Worm (Caenorhabditis elegans): ENCODE data around the gene Y110A2AL.9.

Gene Y110A2AL.9

DNA sequence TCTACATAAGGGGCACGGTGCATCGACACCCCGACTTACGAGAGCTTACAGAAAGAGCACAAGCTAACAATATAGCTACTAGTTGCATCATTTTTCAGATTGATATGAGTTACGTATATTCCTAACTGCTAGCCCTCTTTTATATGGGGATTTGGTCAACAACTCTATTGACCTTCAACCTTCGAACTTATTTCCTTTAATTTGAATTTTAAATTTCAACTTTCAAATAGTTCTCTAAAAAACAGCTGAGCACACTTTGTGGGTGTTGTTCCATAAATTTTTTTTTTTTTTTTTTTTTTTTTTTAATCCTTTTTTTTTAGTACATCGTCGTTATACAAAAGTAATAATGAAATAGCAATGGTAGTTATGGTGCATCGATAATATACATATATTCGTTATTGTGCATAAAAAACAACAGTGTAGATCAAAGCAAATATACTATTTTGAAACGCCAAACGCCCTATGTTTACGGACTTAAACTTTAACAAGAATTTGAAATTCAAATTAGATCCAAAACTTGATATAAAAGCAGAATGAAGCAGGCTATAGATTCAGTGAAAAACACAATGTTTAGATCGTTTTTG is at the start of gene Y110A2AL.9, which contains the start of gene Y110A2AL.3:
Y110A2AL.9 (minus strand) TSS at position 101 of the 584 bp plus-strand sequence.
Y110A2AL.3 (plus strand) TSS at position 534 of the 584 bp plus-strand sequence.
- TF ChIP-seq ztf-25 (GFP tag; IDR thresholded peaks at IDR 0.05) (no peak), rcor-1 (GFP tag; IDR thresholded peaks at IDR 0.05) (no peak), cebp-1 (GFP tag; IDR thresholded peaks at IDR 0.05) (no peak), cebp-1 (tag; optimal IDR thresholded peaks at IDR 0.05) (no peak), rec-8 (tag; optimal IDR thresholded peaks at IDR 0.05) (no peak), efl-1 (GFP tag; optimal IDR thresholded peaks at IDR 0.05) (no peak), ceh-79 (tag; optimal IDR thresholded peaks at IDR 0.05) (no peak), egl-44 (GFP tag; IDR thresholded peaks at IDR 0.05) (no peak), F37B4.10 (GFP tag; IDR thresholded peaks at IDR 0.05) (no peak), repo-1 (tag; optimal IDR thresholded peaks at IDR 0.05) (no peak), ekl-4 (GFP tag; IDR thresholded peaks at IDR 0.05) (no peak), F23B12.7 (tag; optimal IDR thresholded peaks at IDR 0.05; ENCODE audit: insufficient read depth) (no peak), Y53F4B.3 (GFP tag; IDR thresholded peaks at IDR 0.05) (no peak), T26A5.8 (tag; optimal IDR thresholded peaks at IDR 0.05) (no peak), hmg-20 (GFP tag; IDR thresholded peaks at IDR 0.05) (no peak), K12H6.12 (tag; optimal IDR thresholded peaks at IDR 0.05) (no peak), madf-3 (GFP tag; IDR thresholded peaks at IDR 0.05) (no peak), aptf-3 (GFP tag; IDR thresholded peaks at IDR 0.05) (no peak), tbp1 (GFP tag; optimal IDR thresholded peaks at IDR 0.05) (no peak), zim-3 (tag; optimal IDR thresholded peaks at IDR 0.05) (no peak)

DNA sequence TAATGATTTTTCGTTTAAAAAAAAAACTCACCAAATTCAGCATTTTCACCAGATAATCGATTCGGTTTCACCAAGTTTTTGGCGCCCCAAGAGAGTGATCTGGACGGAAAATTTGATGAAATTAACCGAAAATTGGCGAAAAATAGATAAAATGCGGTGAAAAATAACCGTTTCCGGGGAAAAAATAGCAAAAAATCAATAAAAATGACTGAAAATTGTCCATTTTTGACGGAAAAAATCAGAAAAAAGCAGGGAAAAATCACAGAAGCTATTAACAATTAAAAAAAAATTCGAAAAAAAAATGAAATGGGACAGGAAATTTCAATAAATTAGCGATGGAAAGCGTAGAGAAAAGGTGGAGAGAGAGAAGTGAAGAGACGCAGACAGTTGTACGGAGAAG is 47.1 kb upstream of the Y110A2AL.9 start, which contains the start of gene ubc-15:
ubc-15 (minus strand) TSS at position 101 of the 400 bp plus-strand sequence.
- TF ChIP-seq atf-7 (tag; optimal IDR thresholded peaks at IDR 0.05) = peak; percentile 37
- peak; percentile 15; the same call in 1 of the 2 replicates for TF ChIP-seq hmg-1.2 (GFP tag; IDR thresholded peaks at IDR 0.05)
- no peak for TF ChIP-seq dpl-1 (GFP tag; optimal IDR thresholded peaks at IDR 0.05)
- TF ChIP-seq snpc-1.3 (tag; optimal IDR thresholded peaks at IDR 0.05; ENCODE audit: insufficient read depth) = no peak

DNA sequence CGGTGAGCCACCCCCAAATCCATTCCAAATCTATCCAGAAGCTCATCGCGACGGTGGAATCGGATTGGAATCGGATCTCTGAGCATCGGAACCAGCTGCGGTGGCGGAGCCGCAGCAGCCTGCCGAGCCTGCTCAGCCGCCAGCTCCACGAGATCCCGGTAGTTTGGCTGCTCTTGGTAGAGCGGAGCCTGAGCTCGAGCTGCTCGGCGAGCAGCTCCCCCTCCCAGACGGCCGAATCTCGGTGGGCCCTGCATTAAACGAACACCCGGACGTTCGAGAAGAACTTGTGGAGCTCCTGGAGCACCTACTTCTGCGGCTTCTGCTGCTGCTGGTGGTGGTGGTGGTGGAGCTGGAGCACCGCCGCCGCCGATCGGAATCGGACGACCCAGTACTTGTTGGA is 37.3 kb upstream of the Y110A2AL.9 start:
- no peak for TF ChIP-seq efl-1 (GFP tag; optimal IDR thresholded peaks at IDR 0.05)
- TF ChIP-seq zfh-2 (GFP tag; conservative IDR thresholded peaks at IDR 0.05) = peak; percentile 78; the same call in 1 of the 2 replicates
- TF ChIP-seq egrh-3 (GFP tag; IDR thresholded peaks at IDR 0.05) = peak; percentile 97
- no peak for TF ChIP-seq tbx-9 (tag; optimal IDR thresholded peaks at IDR 0.05; ENCODE audit: borderline replicate concordance)
- TF ChIP-seq F49E8.2 (tag; optimal IDR thresholded peaks at IDR 0.05; ENCODE audit: insufficient read depth) = no peak
- TF ChIP-seq ztf-6 (GFP tag; IDR thresholded peaks at IDR 0.05) = no peak

DNA sequence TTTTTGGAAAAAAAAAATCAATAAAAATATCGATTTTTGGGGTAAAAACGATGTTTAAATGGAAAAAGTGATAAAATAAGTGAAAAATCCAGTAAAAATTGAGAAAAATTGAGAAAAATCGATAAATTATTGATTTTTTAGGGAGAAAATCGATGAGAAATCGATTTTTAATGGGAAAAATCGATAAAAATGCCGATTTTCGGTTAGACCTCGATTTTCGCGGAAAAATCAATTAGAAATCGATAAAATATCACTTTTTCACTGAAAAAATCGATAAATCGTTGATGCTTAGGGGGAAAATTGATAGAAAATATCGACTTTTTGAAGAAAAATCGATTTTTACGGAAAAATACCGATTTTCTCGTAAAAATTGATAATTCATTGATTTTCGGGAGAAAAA is 34.7 kb upstream of the Y110A2AL.9 start:
- no peak for TF ChIP-seq nfya-2 (GFP tag; IDR thresholded peaks at IDR 0.05)
- no peak for TF ChIP-seq ceh-79 (tag; optimal IDR thresholded peaks at IDR 0.05)
- no peak for TF ChIP-seq dpff-1 (tag; optimal IDR thresholded peaks at IDR 0.05)

DNA sequence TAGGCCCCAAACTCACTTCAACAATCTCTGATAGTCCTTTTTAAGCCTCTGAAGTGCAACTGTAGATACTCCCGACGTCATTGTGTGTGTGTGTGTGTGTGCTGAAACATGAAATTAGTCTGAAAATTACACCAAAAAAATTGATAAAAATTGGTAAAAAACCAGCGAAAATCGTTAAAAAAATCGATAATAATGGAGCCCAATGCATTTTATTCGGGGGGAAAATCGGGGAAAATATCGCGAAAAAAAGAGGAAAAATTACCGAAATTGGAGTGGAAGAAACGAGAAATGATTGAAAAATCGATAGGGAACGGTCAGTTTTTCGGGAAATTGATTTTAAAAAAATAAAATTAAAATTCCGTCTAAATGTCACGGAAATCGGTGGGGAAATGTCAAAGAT is 33.8 kb upstream of the Y110A2AL.9 start, which contains the start of gene ubc-26:
ubc-26 (minus strand) TSS at position 101 of the 400 bp plus-strand sequence.
- TF ChIP-seq Y79H2A.3 (GFP tag; conservative IDR thresholded peaks at IDR 0.05) (no peak), sdz-38 (tag; optimal IDR thresholded peaks at IDR 0.05) (no peak), rec-8 (tag; optimal IDR thresholded peaks at IDR 0.05) (no peak), tbp1 (GFP tag; optimal IDR thresholded peaks at IDR 0.05) (no peak), nfyb-1 (GFP tag; IDR thresholded peaks at IDR 0.05) (no peak), ztf-6 (GFP tag; IDR thresholded peaks at IDR 0.05) (no peak)
